Comparison of ENCODE assay signal across 6 worm cellular contexts in the genomic region with DNA sequence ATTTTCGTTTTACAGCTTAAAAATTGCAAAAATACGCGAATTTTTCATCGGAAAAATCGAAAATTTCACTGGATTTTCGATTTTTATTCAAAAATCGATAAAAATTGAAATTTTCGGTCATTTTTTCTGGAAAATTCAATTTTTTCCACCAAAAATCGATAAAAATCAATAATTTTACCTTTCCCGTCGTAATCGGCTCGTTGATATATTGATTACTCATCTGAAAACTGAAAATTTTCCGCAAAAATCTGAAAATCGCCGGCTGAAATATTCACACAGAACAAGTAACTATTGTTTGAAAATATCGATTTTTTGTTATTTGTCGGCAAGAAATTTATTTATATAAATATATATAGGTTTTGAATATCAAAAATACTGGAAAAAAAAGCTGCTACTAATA.
TF ChIP-seq lines count a peak whose summit lies in the region.

Gene cyn-16 (minus strand): TSS at position 227 of the 400 bp plus-strand sequence.

TF ChIP-seq in whole organism, L2 larva, 48 proteins besides CTCF, POLR2A, EP300 and RAD21:
- TF ChIP-seq R02D3.7 (tag; optimal IDR thresholded peaks at IDR 0.05; lab: Kevin White, UChicago) (no peak), Y55F3AM.14 (GFP tag; optimal IDR thresholded peaks at IDR 0.05; lab: Kevin White, UChicago) (no peak), ama-1 (optimal IDR thresholded peaks at IDR 0.05; lab: Kevin White, UChicago) (peak; percentile 13), F13H6.1 (tag; optimal IDR thresholded peaks at IDR 0.05; lab: Kevin White, UChicago) (no peak), ZK546.5 (tag; optimal IDR thresholded peaks at IDR 0.05; lab: Kevin White, UChicago) (no peak)
TF ChIP-seq in whole organism, L2 larva: peak in this region for 1.

TF ChIP-seq in whole organism, L3 larva, 47 proteins besides CTCF, POLR2A, EP300 and RAD21:
- TF ChIP-seq mml-1 (tag; optimal IDR thresholded peaks at IDR 0.05; lab: Kevin White, UChicago) (no peak), ama-1 (optimal IDR thresholded peaks at IDR 0.05; lab: Kevin White, UChicago) (peak; percentile 44), ceh-28 (tag; optimal IDR thresholded peaks at IDR 0.05; lab: Kevin White, UChicago) (peak; percentile 73), daf-12 (tag; optimal IDR thresholded peaks at IDR 0.05; lab: Kevin White, UChicago) (no peak)

TF ChIP-seq in whole organism, L4 larva, 104 proteins besides CTCF, POLR2A, EP300 and RAD21:
- no peak for TF ChIP-seq Y5F2A.4 (GFP tag; optimal IDR thresholded peaks at IDR 0.05; lab: Kevin White, UChicago)
- no peak for TF ChIP-seq F26F4.8 (GFP tag; conservative IDR thresholded peaks at IDR 0.05; lab: Robert Waterston, UW)
- TF ChIP-seq ceh-20 (GFP tag; IDR thresholded peaks at IDR 0.05; lab: Robert Waterston, UW) = no peak
- no peak for TF ChIP-seq lsy-2 (tag; optimal IDR thresholded peaks at IDR 0.05; lab: Kevin White, UChicago)
- no peak for TF ChIP-seq zfp-2 (tag; optimal IDR thresholded peaks at IDR 0.05; lab: Kevin White, UChicago)
- no peak for TF ChIP-seq egl-27 (tag; optimal IDR thresholded peaks at IDR 0.05; lab: Kevin White, UChicago)
- no peak for TF ChIP-seq pqm-1 (tag; optimal IDR thresholded peaks at IDR 0.05; lab: Kevin White, UChicago)
- TF ChIP-seq Y48G9A.11 (GFP tag; IDR thresholded peaks at IDR 0.05; lab: Robert Waterston, UW) = no peak
- no peak for TF ChIP-seq nhr-10 (tag; optimal IDR thresholded peaks at IDR 0.05; lab: Kevin White, UChicago)
- TF ChIP-seq attf-4 (tag; optimal IDR thresholded peaks at IDR 0.05; lab: Kevin White, UChicago) = no peak
- no peak for TF ChIP-seq dmd-6 (GFP tag; IDR thresholded peaks at IDR 0.05; lab: Robert Waterston, UW)
- TF ChIP-seq unc-130 (GFP tag; optimal IDR thresholded peaks at IDR 0.05; lab: Kevin White, UChicago) = no peak
- TF ChIP-seq lir-3 (tag; optimal IDR thresholded peaks at IDR 0.05; lab: Kevin White, UChicago) = no peak
- no peak for TF ChIP-seq madf-9 (GFP tag; conservative IDR thresholded peaks at IDR 0.05; lab: Robert Waterston, UW)
- no peak for TF ChIP-seq saeg-2 (GFP tag; IDR thresholded peaks at IDR 0.05; lab: Robert Waterston, UW)
- no peak for TF ChIP-seq spr-3 (GFP tag; optimal IDR thresholded peaks at IDR 0.05; lab: Kevin White, UChicago)
- TF ChIP-seq daf-16 (GFP tag; optimal IDR thresholded peaks at IDR 0.05; lab: Kevin White, UChicago) = no peak
- TF ChIP-seq daf-16 (tag; optimal IDR thresholded peaks at IDR 0.05; lab: Kevin White, UChicago) = peak; percentile 1
- TF ChIP-seq ama-1 (optimal IDR thresholded peaks at IDR 0.05; lab: Kevin White, UChicago) = peak; percentile 81
- peak; percentile 69 for TF ChIP-seq ceh-28 (tag; optimal IDR thresholded peaks at IDR 0.05; lab: Kevin White, UChicago)
- TF ChIP-seq Y75B8A.6 (GFP tag; IDR thresholded peaks at IDR 0.05; lab: Robert Waterston, UW) = no peak

TF ChIP-seq in whole organism, late embryonic, 69 proteins besides CTCF, POLR2A, EP300 and RAD21:
- TF ChIP-seq ceh-48 (tag; optimal IDR thresholded peaks at IDR 0.05; lab: Kevin White, UChicago) (peak; percentile 37), ahr-1 (tag; optimal IDR thresholded peaks at IDR 0.05; lab: Kevin White, UChicago) (no peak)

TF ChIP-seq in whole organism, midembryonic, 9 proteins besides CTCF, POLR2A, EP300 and RAD21:
- TF ChIP-seq tab-1 (GFP tag; IDR thresholded peaks at IDR 0.05; lab: Robert Waterston, UW) (no peak), T22C8.4 (GFP tag; IDR thresholded peaks at IDR 0.05; lab: Robert Waterston, UW) (0 out of 2 replicates have a peak, but pooled peaks have one; percentile 15)

TF ChIP-seq in whole organism, young adult, 124 proteins besides CTCF, POLR2A, EP300 and RAD21:
- TF ChIP-seq F10E7.11 (tag; optimal IDR thresholded peaks at IDR 0.05; lab: Kevin White, UChicago) = no peak
- no peak for TF ChIP-seq pha-4 (tag; optimal IDR thresholded peaks at IDR 0.05; lab: Kevin White, UChicago)
- TF ChIP-seq ztf-26 (tag; optimal IDR thresholded peaks at IDR 0.05; lab: Kevin White, UChicago) = no peak
- TF ChIP-seq ztf-22 (GFP tag; optimal IDR thresholded peaks at IDR 0.05; lab: Kevin White, UChicago) = no peak
- no peak for TF ChIP-seq ceh-27 (GFP tag; optimal IDR thresholded peaks at IDR 0.05; lab: Kevin White, UChicago)
- no peak for TF ChIP-seq sdz-38 (tag; optimal IDR thresholded peaks at IDR 0.05; lab: Kevin White, UChicago)
- no peak for TF ChIP-seq die-1 (tag; optimal IDR thresholded peaks at IDR 0.05; lab: Kevin White, UChicago)
- no peak for TF ChIP-seq F37B4.10 (GFP tag; IDR thresholded peaks at IDR 0.05; lab: Robert Waterston, UW)
- TF ChIP-seq aptf-3 (GFP tag; IDR thresholded peaks at IDR 0.05; lab: Robert Waterston, UW) = no peak
- no peak for TF ChIP-seq Y53F4B.3 (GFP tag; IDR thresholded peaks at IDR 0.05; lab: Robert Waterston, UW)
- TF ChIP-seq cebp-1 (GFP tag; IDR thresholded peaks at IDR 0.05; lab: Robert Waterston, UW) = no peak
- TF ChIP-seq cebp-1 (tag; optimal IDR thresholded peaks at IDR 0.05; lab: Kevin White, UChicago) = peak; percentile 10
- peak; percentile 32 for TF ChIP-seq ama-1 (optimal IDR thresholded peaks at IDR 0.05; lab: Kevin White, UChicago)
- no peak for TF ChIP-seq ama-1 (GFP tag; optimal IDR thresholded peaks at IDR 0.05; lab: Kevin White, UChicago)
- no peak for TF ChIP-seq ztf-25 (GFP tag; IDR thresholded peaks at IDR 0.05; lab: Robert Waterston, UW)
- no peak for TF ChIP-seq egl-44 (GFP tag; IDR thresholded peaks at IDR 0.05; lab: Robert Waterston, UW)
- TF ChIP-seq ekl-4 (GFP tag; IDR thresholded peaks at IDR 0.05; lab: Robert Waterston, UW) = no peak
- TF ChIP-seq zim-3 (tag; optimal IDR thresholded peaks at IDR 0.05; lab: Kevin White, UChicago) = no peak
